Worm (Caenorhabditis elegans): Measurements from ENCODE around the gene H25K10.4.

DNA sequence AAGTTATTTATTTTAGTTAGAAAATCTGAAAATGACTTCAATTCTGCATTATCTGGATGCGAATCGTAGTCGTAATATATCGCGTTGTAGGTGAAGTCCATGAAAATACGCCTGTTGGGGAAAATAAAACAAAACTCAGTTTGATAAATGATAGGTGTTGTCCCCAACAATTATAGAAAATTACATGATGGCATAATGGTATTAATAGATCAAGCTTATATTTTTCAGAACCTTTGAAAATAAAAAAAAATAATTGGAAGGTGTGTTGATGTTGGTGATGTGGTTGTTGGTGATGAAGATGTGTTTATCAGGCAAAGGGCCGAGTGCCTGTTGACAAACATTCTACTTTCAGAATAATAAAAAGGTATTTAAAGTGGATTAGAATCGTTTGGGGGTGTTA lies 12.7 kb downstream of the H25K10.4 start, which contains the start of gene srw-61:
- TF ChIP-seq mdl-1 (tag; optimal IDR thresholded peaks at IDR 0.05): no peak
- TF ChIP-seq ztf-11 (tag; optimal IDR thresholded peaks at IDR 0.05): no peak
